Fruit fly (Drosophila melanogaster) whole organism, embryonic: ENCODE measurements around the gene cnc.

ENCODE experiments used
- Asciz ChIP-seq: fragments of 200-800 bp; sonication (Bioruptor generic); optimal IDR thresholded peaks from 2 replicates; lab custom pipeline; 2017; ENCODE audit warnings: missing biosample characterization, mild to moderate bottlenecking, missing genetic modification characterization, missing genetic modification reagents
- Bgb ChIP-seq: fragments of 200-800 bp; sonication (Bioruptor generic); IDR thresholded peaks from 2 replicates; pipeline ENCODE4 v1.3.6; 2022; ENCODE audit warnings: missing biosample characterization, missing genetic modification characterization; ENCODE audit not compliant: partially characterized antibody
- CG11085 ChIP-seq: fragments of 200-800 bp; sonication (Bioruptor generic); IDR thresholded peaks from 2 replicates; pipeline ENCODE4 v1.3.6; 2022; ENCODE audit warnings: missing biosample characterization, missing genetic modification characterization
- CG12104 ChIP-seq: fragments of 200-800 bp; sonication (Bioruptor generic); optimal IDR thresholded peaks from 3 replicates; lab custom pipeline; 2016; ENCODE audit warnings: missing biosample characterization, missing genetic modification characterization
- CG12744 ChIP-seq: fragments of 200-800 bp; sonication (Bioruptor generic); optimal IDR thresholded peaks from 2 replicates; lab custom pipeline; 2016; ENCODE audit warnings: missing biosample characterization, missing genetic modification characterization
- CG15011 ChIP-seq: fragments of 200-800 bp; sonication (Bioruptor generic); optimal IDR thresholded peaks from 3 replicates; lab custom pipeline; 2018; ENCODE audit warnings: missing biosample characterization, mild to moderate bottlenecking, missing genetic modification characterization
- CG16863 ChIP-seq: fragments of 200-800 bp; sonication (Bioruptor generic); optimal IDR thresholded peaks from 3 replicates; lab custom pipeline; 2016; ENCODE audit warnings: missing biosample characterization, missing genetic modification characterization
- CG17328 ChIP-seq: fragments of 200-800 bp; sonication (Bioruptor generic); IDR thresholded peaks from 2 replicates; pipeline ENCODE4 v1.3.6; 2022; ENCODE audit warnings: missing biosample characterization, missing genetic modification characterization
- CG18262 ChIP-seq: fragments of 200-800 bp; optimal IDR thresholded peaks from 3 replicates; lab custom pipeline; 2019; ENCODE audit warnings: missing biosample characterization, mild to moderate bottlenecking, missing genetic modification characterization, moderate library complexity
- CG2202 ChIP-seq: fragments of 200-800 bp; sonication (Bioruptor generic); optimal IDR thresholded peaks from 2 replicates; lab custom pipeline; 2018; ENCODE audit warnings: missing biosample characterization, mild to moderate bottlenecking, missing genetic modification characterization
- CG31388 ChIP-seq: fragments of 200-800 bp; sonication (Bioruptor generic); optimal IDR thresholded peaks from 2 replicates; lab custom pipeline; 2016; ENCODE audit warnings: missing biosample characterization, missing genetic modification characterization
- CG4282 ChIP-seq: fragments of 200-800 bp; sonication (Bioruptor generic); optimal IDR thresholded peaks from 2 replicates; lab custom pipeline; 2016; ENCODE audit warnings: missing biosample characterization, missing genetic modification characterization
- CG4404 ChIP-seq: fragments of 200-800 bp; sonication (Bioruptor generic); IDR thresholded peaks from 2 replicates; pipeline ENCODE4 v1.3.6; 2022; ENCODE audit warnings: missing biosample characterization, missing genetic modification characterization
- CG7357 ChIP-seq: fragments of 200-800 bp; sonication (Bioruptor generic); IDR thresholded peaks from 3 replicates; pipeline ENCODE4 v1.3.6; 2022; ENCODE audit warnings: missing biosample characterization, missing genetic modification characterization
- CG8290 ChIP-seq, 3 experiments: fragments of 200-800 bp; sonication (Bioruptor generic); optimal IDR thresholded peaks; 2 replicates each; lab custom pipeline; 2016 to 2019; ENCODE audit warnings: missing biosample characterization in 3 of 3, missing genetic modification characterization in 3 of 3, mild to moderate bottlenecking in 2 of 3, moderate library complexity in 1 of 3
- CG9215 ChIP-seq: fragments of 200-800 bp; sonication (Bioruptor generic); IDR thresholded peaks from 2 replicates; pipeline ENCODE4 v1.3.6; 2022; ENCODE audit warnings: missing biosample characterization, missing genetic modification characterization
- Chrac-16 ChIP-seq: fragments of 200-800 bp; sonication (Bioruptor generic); optimal IDR thresholded peaks from 3 replicates; lab custom pipeline; 2016; ENCODE audit warnings: missing biosample characterization, missing genetic modification characterization
- D19A ChIP-seq: fragments of 200-800 bp; optimal IDR thresholded peaks from 3 replicates; lab custom pipeline; 2019; ENCODE audit warnings: missing biosample characterization, mild to moderate bottlenecking, missing genetic modification characterization, moderate library complexity
- Deaf1 ChIP-seq: fragments of 200-800 bp; optimal IDR thresholded peaks from 3 replicates; lab custom pipeline; 2019; ENCODE audit warnings: missing biosample characterization, mild to moderate bottlenecking, missing genetic modification characterization, moderate library complexity
- Dp ChIP-seq: fragments of 200-800 bp; sonication (Bioruptor generic); optimal IDR thresholded peaks from 2 replicates; lab custom pipeline; 2018; ENCODE audit warnings: missing biosample characterization, mild to moderate bottlenecking, missing genetic modification characterization, moderate library complexity
- Hand ChIP-seq: fragments of 200-800 bp; sonication (Bioruptor generic); optimal IDR thresholded peaks from 2 replicates; lab custom pipeline; 2017; ENCODE audit warnings: mild to moderate bottlenecking, missing biosample characterization, missing genetic modification reagents, missing genetic modification characterization
- Lhr ChIP-seq: fragments of 200-800 bp; sonication (Bioruptor generic); optimal IDR thresholded peaks from 3 replicates; lab custom pipeline; 2017; ENCODE audit warnings: mild to moderate bottlenecking, missing biosample characterization, missing genetic modification reagents, missing genetic modification characterization
- MBD-R2 ChIP-seq: fragments of 200-800 bp; sonication (Bioruptor generic); IDR thresholded peaks from 2 replicates; pipeline ENCODE4 v1.3.6; 2022; ENCODE audit warnings: missing biosample characterization, missing genetic modification characterization
- Med ChIP-seq: fragments of 200-800 bp; sonication (Bioruptor generic); peaks from one replicate; lab custom pipeline; 2016; ENCODE audit warnings: missing biosample characterization, missing genetic modification characterization, mild to moderate bottlenecking, inconsistent platforms, moderate library complexity
- Optix ChIP-seq: fragments of 200-800 bp; sonication (Bioruptor generic); IDR thresholded peaks from 3 replicates; pipeline ENCODE4 v1.3.6; 2022; ENCODE audit warnings: missing biosample characterization, missing genetic modification characterization
- Sox100B ChIP-seq: fragments of 200-800 bp; sonication (Bioruptor generic); optimal IDR thresholded peaks from 3 replicates; lab custom pipeline; 2018; ENCODE audit warnings: missing biosample characterization, mild to moderate bottlenecking, missing genetic modification characterization
- Spps ChIP-seq: fragments of 200-800 bp; sonication (Bioruptor generic); optimal IDR thresholded peaks from 2 replicates; lab custom pipeline; 2018; ENCODE audit warnings: missing biosample characterization, mild to moderate bottlenecking, missing genetic modification characterization
- Ssrp ChIP-seq: fragments of 200-800 bp; sonication (Bioruptor generic); optimal IDR thresholded peaks from 2 replicates; lab custom pipeline; 2018; ENCODE audit warnings: missing biosample characterization, mild to moderate bottlenecking, missing genetic modification characterization, moderate library complexity
- chinmo ChIP-seq: fragments of 200-800 bp; sonication (Bioruptor generic); IDR thresholded peaks from 4 replicates; pipeline ENCODE4 v1.3.6; 2022; ENCODE audit warnings: missing biosample characterization, missing genetic modification characterization; ENCODE audit not compliant: partially characterized antibody
- fd3F ChIP-seq: fragments of 200-800 bp; sonication (Bioruptor generic); optimal IDR thresholded peaks from 2 replicates; lab custom pipeline; 2018; ENCODE audit warnings: missing biosample characterization, mild to moderate bottlenecking, missing genetic modification characterization, moderate library complexity
- fd96Cb ChIP-seq: fragments of 200-800 bp; sonication (Bioruptor generic); optimal IDR thresholded peaks from 2 replicates; lab custom pipeline; 2018; ENCODE audit warnings: missing biosample characterization, mild to moderate bottlenecking, missing genetic modification characterization, moderate library complexity
- grau ChIP-seq: fragments of 200-800 bp; optimal IDR thresholded peaks from 3 replicates; lab custom pipeline; 2019; ENCODE audit warnings: missing biosample characterization, mild to moderate bottlenecking, missing genetic modification characterization, moderate library complexity
- ham ChIP-seq: fragments of 200-800 bp; sonication (Bioruptor generic); IDR thresholded peaks from 2 replicates; pipeline ENCODE4 v1.3.6; 2022; ENCODE audit warnings: missing biosample characterization, missing genetic modification characterization
- hkb ChIP-seq, 2 experiments: fragments of 200-800 bp in 1 of 2; fragments of >200 bp in 1 of 2; sonication (Bioruptor generic) in 1 of 2; IDR thresholded peaks in 1 of 2; optimal IDR thresholded peaks in 1 of 2; 2 replicates each; pipeline versions ENCODE4 v1.3.6 to Lab custom; 2017 to 2022; ENCODE audit warnings: missing biosample characterization in 1 of 2, missing genetic modification characterization in 1 of 2
- insv ChIP-seq, 2 experiments: fragments of 200-800 bp; sonication (Bioruptor generic); optimal IDR thresholded peaks; 3 replicates each; lab custom pipeline; 2016 to 2018; ENCODE audit warnings: missing biosample characterization in 2 of 2, missing genetic modification characterization in 2 of 2
- nau ChIP-seq: fragments of 200-800 bp; sonication (Bioruptor generic); optimal IDR thresholded peaks from 3 replicates; lab custom pipeline; 2017; ENCODE audit warnings: missing biosample characterization, mild to moderate bottlenecking, missing genetic modification characterization, missing genetic modification reagents
- nmo ChIP-seq: fragments of 200-800 bp; sonication (Bioruptor generic); optimal IDR thresholded peaks from 2 replicates; lab custom pipeline; 2018; ENCODE audit warnings: missing biosample characterization, mild to moderate bottlenecking, missing genetic modification characterization, moderate library complexity
- otp ChIP-seq: fragments of 200-800 bp; sonication (Bioruptor generic); IDR thresholded peaks from 3 replicates; pipeline ENCODE4, ENCODE4 v1.3.6; 2022; ENCODE audit warnings: missing biosample characterization, missing genetic modification characterization
- p53 ChIP-seq: fragments of 200-800 bp; sonication (Bioruptor generic); optimal IDR thresholded peaks from 2 replicates; lab custom pipeline; 2016; ENCODE audit warnings: missing biosample characterization, missing genetic modification characterization
- pfk ChIP-seq: fragments of 200-800 bp; sonication (Bioruptor generic); optimal IDR thresholded peaks from 2 replicates; lab custom pipeline; 2018; ENCODE audit warnings: missing biosample characterization, mild to moderate bottlenecking, missing genetic modification characterization, moderate library complexity
- phol ChIP-seq: fragments of 200-800 bp; sonication (Bioruptor generic); optimal IDR thresholded peaks from 3 replicates; lab custom pipeline; 2018; ENCODE audit warnings: missing biosample characterization, mild to moderate bottlenecking, missing genetic modification characterization, moderate library complexity
- slp2 ChIP-seq: fragments of 200-800 bp; sonication (Bioruptor generic); optimal IDR thresholded peaks from 2 replicates; lab custom pipeline; 2016; ENCODE audit warnings: missing biosample characterization, missing genetic modification characterization
- stc ChIP-seq: fragments of 200-800 bp; sonication (Bioruptor generic); IDR thresholded peaks from 2 replicates; pipeline ENCODE4 v1.3.6; 2022; ENCODE audit warnings: missing biosample characterization, missing genetic modification characterization
- tup ChIP-seq: fragments of 200-800 bp; sonication (Bioruptor generic); optimal IDR thresholded peaks from 2 replicates; lab custom pipeline; 2016; ENCODE audit warnings: missing biosample characterization, mild to moderate bottlenecking, missing genetic modification characterization, moderate library complexity
- vnd ChIP-seq: fragments of 200-800 bp; sonication (Bioruptor generic); IDR thresholded peaks from 3 replicates; pipeline ENCODE4 v1.3.6; 2022; ENCODE audit warnings: missing biosample characterization, missing genetic modification characterization; ENCODE audit not compliant: partially characterized antibody
- z ChIP-seq: fragments of 200-800 bp; sonication (Bioruptor generic); IDR thresholded peaks from 3 replicates; pipeline ENCODE4 v1.3.6; 2022; ENCODE audit warnings: missing biosample characterization, missing genetic modification characterization

The cnc gene

DNA sequence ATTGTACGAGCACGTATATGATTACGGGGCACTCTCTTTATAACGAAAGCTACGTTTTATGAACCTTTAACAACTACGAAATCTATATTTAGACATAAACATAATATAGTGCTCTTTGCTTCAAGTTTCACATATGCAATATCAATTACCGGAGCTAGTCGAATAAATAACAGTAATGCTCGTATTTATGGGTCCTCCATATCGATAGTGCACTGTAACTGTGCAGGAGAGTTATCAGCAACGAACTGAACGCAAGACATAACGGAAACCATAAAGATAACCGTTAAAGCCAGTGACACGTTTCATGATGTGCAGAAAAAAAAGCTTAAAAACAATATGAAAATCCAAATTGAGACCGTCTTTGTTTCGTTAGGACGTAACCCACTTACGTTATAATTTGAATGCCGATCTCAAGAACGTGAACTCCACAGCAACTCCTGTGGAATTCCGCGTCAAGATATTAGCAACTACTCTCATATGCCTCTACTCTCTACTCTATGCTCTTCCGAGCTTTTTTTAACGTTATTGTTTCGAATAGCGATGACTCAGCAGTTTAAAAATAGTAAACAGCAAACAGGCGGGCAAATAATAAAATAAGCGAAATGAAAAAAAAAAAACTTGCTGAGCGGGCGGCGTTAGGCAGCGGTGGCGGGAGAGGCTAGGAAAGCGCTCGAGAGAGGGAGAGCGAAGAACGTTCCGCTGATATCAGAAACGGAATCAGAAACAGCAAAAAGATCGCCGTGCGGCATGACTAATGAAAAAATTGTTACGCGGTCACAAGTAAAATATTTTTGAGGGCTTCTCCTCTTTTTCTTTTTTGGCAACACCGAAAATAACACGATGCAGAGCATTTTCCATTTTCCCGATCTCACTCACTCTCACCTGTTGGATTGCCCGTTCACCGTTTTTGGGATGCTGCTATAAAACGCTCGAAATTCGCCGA lies 36.3 kb downstream of the cnc start (continued):
- TF ChIP-seq Sox100B (GFP tag; lab: Kevin White, UChicago) (peak; percentile 64), MBD-R2 (GFP tag; lab: Robert Waterston, UW) (peak; percentile 43; the same call in 1 of the 2 replicates), vnd (GFP tag; lab: Robert Waterston, UW) (no peak), nau (GFP tag; lab: Kevin White, UChicago) (peak; percentile 32), CG2202 (tag; lab: Kevin White, UChicago) (peak; percentile 33), Ssrp (peak; percentile 66), CG7357 (GFP tag; lab: Robert Waterston, UW) (peak; percentile 62; the same call in 2 of the 3 replicates), tup (GFP tag; lab: Kevin White, UChicago) (peak; percentile 21), CG17328 (GFP tag; lab: Robert Waterston, UW) (peak; percentile 72), p53 (GFP tag; lab: Kevin White, UChicago) (no peak), Med (GFP tag; lab: Kevin White, UChicago) (peak; percentile 97), CG11085 (peak; percentile 52; the same call in 1 of the 2 replicates), Deaf1 (tag; lab: Kevin White, UChicago) (peak; percentile 52), phol (tag; lab: Kevin White, UChicago) (peak; percentile 65), otp (GFP tag; lab: Robert Waterston, UW) (peak; percentile 68; the same call in 2 of the 3 replicates), z (GFP tag; lab: Robert Waterston, UW) (peak; percentile 89), insv (GFP tag; optimal IDR thresholded peaks at IDR 0.05; lab: Kevin White, UChicago) (peak in 1 of 2 experiments; percentile 15), pfk (GFP tag; lab: Kevin White, UChicago) (no peak), CG12744 (GFP tag; lab: Kevin White, UChicago) (peak; percentile 72), Asciz (GFP tag; lab: Kevin White, UChicago) (peak; percentile 62), slp2 (GFP tag; lab: Kevin White, UChicago) (peak; percentile 75), CG18262 (tag; lab: Kevin White, UChicago) (peak; percentile 72), CG8290 (GFP tag; optimal IDR thresholded peaks at IDR 0.05; lab: Kevin White, UChicago) (no peak), CG8290 (tag; optimal IDR thresholded peaks at IDR 0.05; lab: Kevin White, UChicago) (peak in 1 of 2 experiments; percentile 92), CG12104 (no peak), D19A (peak; percentile 72), Optix (0 out of 3 replicates have a peak, but pooled peaks have one; percentile 30), fd96Cb (peak; percentile 68), CG15011 (GFP tag; lab: Kevin White, UChicago) (peak; percentile 64), CG4282 (no peak), Dp (GFP tag; lab: Kevin White, UChicago) (no peak), Spps (tag; lab: Kevin White, UChicago) (peak; percentile 35), CG16863 (GFP tag; lab: Kevin White, UChicago) (peak; percentile 66), chinmo (GFP tag; lab: Robert Waterston, UW) (peak; percentile 37; the same call in 1 of the 4 replicates), Bgb (peak; percentile 13; the same call in 1 of the 2 replicates), CG9215 (peak; percentile 44; the same call in 1 of the 2 replicates), CG4404 (GFP tag; lab: Robert Waterston, UW) (peak; percentile 49; the same call in 1 of the 2 replicates), Hand (peak; percentile 58), fd3F (GFP tag; lab: Kevin White, UChicago) (peak; percentile 77), Chrac-16 (GFP tag; lab: Kevin White, UChicago) (peak; percentile 68), hkb (optimal IDR thresholded peaks at IDR 0.05; lab: Kevin White, UChicago) (no peak), hkb (GFP tag; IDR thresholded peaks at IDR 0.05; lab: Robert Waterston, UW) (peak; percentile 80), grau (tag; lab: Kevin White, UChicago) (peak; percentile 98), nmo (peak; percentile 72), stc (GFP tag; lab: Robert Waterston, UW) (peak; percentile 76), CG31388 (GFP tag; lab: Kevin White, UChicago) (no peak), Lhr (no peak), ham (no peak)
